Worm (Caenorhabditis elegans) whole organism, young adult: ENCODE results near the gene slc-36.1.

Experiments used
- atf-7 ChIP-seq: sonication (generic microtip); optimal IDR thresholded peaks from 2 replicates; lab custom pipeline; 2017; ENCODE audit warnings: mild to moderate bottlenecking, missing genetic modification characterization, missing compliant biosample characterization
- cebp-1 ChIP-seq, 2 experiments: fragments of 200-800 bp in 1 of 2; sonication (Bioruptor generic) in 1 of 2; sonication (generic microtip) in 1 of 2; IDR thresholded peaks in 1 of 2; optimal IDR thresholded peaks in 1 of 2; 2 replicates each; pipeline versions ENCODE4 v1.3.6 to Lab custom; 2017 to 2022; ENCODE audit warnings: missing compliant biosample characterization in 2 of 2, missing genetic modification characterization in 2 of 2, mild to moderate bottlenecking in 1 of 2, missing genetic modification reagents in 1 of 2, moderate library complexity in 1 of 2
- ceh-40 ChIP-seq: fragments of 200-800 bp; sonication (Bioruptor generic); IDR thresholded peaks from 2 replicates; pipeline ENCODE4 v1.3.6; 2022; ENCODE audit warnings: missing genetic modification characterization, missing compliant biosample characterization
- nhr-120 ChIP-seq: fragments of 200-800 bp; sonication (Bioruptor generic); IDR thresholded peaks from 2 replicates; pipeline ENCODE4 v1.3.6; 2022; ENCODE audit warnings: missing genetic modification characterization, missing compliant biosample characterization
- sdz-38 ChIP-seq: sonication (generic microtip); optimal IDR thresholded peaks from 2 replicates; lab custom pipeline; 2016; ENCODE audit warnings: missing genotype, missing genetic modification characterization, missing compliant biosample characterization
- ztf-22 ChIP-seq: fragments of 200-800 bp; sonication (Bioruptor generic); optimal IDR thresholded peaks from 2 replicates; lab custom pipeline; 2018; ENCODE audit warnings: mild to moderate bottlenecking, missing genetic modification characterization, moderate library complexity, missing compliant biosample characterization

DNA sequence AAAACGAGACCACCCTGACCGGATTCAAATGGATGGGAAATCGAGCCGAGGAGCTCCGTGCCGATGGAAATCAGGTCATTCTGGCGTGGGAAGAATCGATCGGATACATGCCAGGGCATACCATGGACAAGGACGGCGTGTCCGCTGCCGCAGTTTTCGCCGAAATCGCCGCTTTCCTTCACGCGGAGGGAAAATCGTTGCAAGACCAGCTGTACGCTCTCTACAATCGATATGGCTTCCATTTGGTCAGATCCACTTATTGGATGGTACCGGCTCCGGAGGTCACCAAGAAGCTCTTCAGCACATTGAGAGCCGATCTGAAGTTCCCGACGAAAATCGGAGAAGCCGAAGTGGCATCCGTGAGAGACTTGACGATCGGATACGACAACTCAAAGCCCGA is 5.3 kb upstream of the slc-36.1 start:
- TF ChIP-seq ztf-22 (GFP tag; lab: Kevin White, UChicago), result no peak
- no peak for TF ChIP-seq cebp-1 (GFP tag; IDR thresholded peaks at IDR 0.05; lab: Robert Waterston, UW)
- no peak for TF ChIP-seq cebp-1 (tag; optimal IDR thresholded peaks at IDR 0.05; lab: Kevin White, UChicago)
- TF ChIP-seq nhr-120 (GFP tag; lab: Robert Waterston, UW), result no peak
- no peak for TF ChIP-seq sdz-38
- TF ChIP-seq ceh-40 (GFP tag; lab: Robert Waterston, UW), result no peak
- no peak for TF ChIP-seq atf-7 (tag; lab: Kevin White, UChicago)
